Fruit fly (Drosophila melanogaster): ENCODE results near the gene CG32191.

The CG32191 gene

DNA sequence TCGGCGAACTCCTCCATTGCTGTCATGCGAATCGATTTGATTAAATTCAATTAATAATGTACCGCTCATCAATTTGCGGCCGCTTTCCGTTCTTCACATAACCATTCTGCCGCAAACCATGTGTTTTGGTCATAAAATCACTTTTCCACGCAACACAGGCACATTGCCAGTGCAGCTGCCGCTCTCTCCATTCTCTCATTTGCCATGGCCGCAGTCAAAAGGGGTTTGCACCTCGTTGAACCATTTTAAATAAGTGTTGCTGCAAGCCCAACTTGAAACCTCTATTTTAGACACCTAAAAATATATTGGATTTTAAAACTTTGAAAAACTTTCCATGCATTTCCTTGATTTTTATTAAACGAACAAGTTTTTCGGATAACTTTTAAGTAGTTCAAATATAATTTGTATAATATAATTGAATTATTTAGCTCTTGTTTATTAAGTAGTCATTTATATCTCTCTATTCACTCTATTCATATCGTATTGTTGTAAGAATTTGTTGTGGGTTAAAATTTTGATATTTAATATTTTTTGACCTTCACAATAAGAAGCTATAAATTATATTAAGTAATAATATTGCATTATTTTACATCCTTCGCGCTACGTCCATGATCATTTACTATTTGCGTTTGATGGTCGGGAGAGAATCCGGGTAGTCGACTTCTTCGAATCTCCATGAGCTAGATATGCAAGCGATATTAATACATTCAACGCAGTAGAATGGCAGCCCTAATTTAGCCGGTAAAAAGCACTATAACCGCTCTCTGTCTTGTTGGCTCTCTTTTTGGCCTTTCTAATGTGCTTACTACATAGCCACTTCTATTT is 47.9 kb upstream of the CG32191 start, which contains the start of gene CG5535 (continued):
- TF ChIP-seq TFAM (GFP tag; optimal IDR thresholded peaks at IDR 0.05) (no peak), CG13123 (GFP tag; optimal IDR thresholded peaks at IDR 0.05) (no peak), CTCF (GFP tag; optimal IDR thresholded peaks at IDR 0.05) (peak; percentile 7), CG7556 (GFP tag; optimal IDR thresholded peaks at IDR 0.05) (peak; percentile 97), Spps (tag; optimal IDR thresholded peaks at IDR 0.05) (peak; percentile 26), zf30C (GFP tag; optimal IDR thresholded peaks at IDR 0.05) (no peak), vvl (GFP tag; IDR thresholded peaks at IDR 0.05) (peak; percentile 80), Xbp1 (GFP tag; optimal IDR thresholded peaks at IDR 0.05) (peak; percentile 74), phol (tag; optimal IDR thresholded peaks at IDR 0.05) (peak; percentile 84), CG17829 (tag; optimal IDR thresholded peaks at IDR 0.05) (peak; percentile 86), CG6654 (GFP tag; optimal IDR thresholded peaks at IDR 0.05) (peak; percentile 26), fd3F (GFP tag; optimal IDR thresholded peaks at IDR 0.05) (peak; percentile 67), Sry-δ (GFP tag; optimal IDR thresholded peaks at IDR 0.05) (peak; percentile 2), sna (GFP tag; IDR thresholded peaks at IDR 0.05; ENCODE audit: partially characterized antibody) (no peak), tna (GFP tag; IDR thresholded peaks at IDR 0.05; ENCODE audit: partially characterized antibody) (no peak), CG32772 (GFP tag; IDR thresholded peaks at IDR 0.05) (no peak; the same call in 1 of the 2 replicates), tin (GFP tag; optimal IDR thresholded peaks at IDR 0.05) (peak; percentile 69), CG11456 (GFP tag; IDR thresholded peaks at IDR 0.05) (peak; percentile 77), danr (GFP tag; IDR thresholded peaks at IDR 0.05) (no peak), Mes4 (GFP tag; optimal IDR thresholded peaks at IDR 0.05) (no peak), onecut (GFP tag; IDR thresholded peaks at IDR 0.05) (peak; percentile 67), CG11504 (tag; optimal IDR thresholded peaks at IDR 0.05) (peak; percentile 90), tgo (GFP tag; IDR thresholded peaks at IDR 0.05) (peak; percentile 60; the same call in 2 of the 3 replicates), esg (GFP tag; conservative IDR thresholded peaks at IDR 0.05) (peak; percentile 61), Dfd (GFP tag; optimal IDR thresholded peaks at IDR 0.05) (no peak), dan (GFP tag; IDR thresholded peaks at IDR 0.05) (no peak), CG4617 (GFP tag; optimal IDR thresholded peaks at IDR 0.05; ENCODE audit: borderline replicate concordance) (peak; percentile 7), CG11398 (GFP tag; optimal IDR thresholded peaks at IDR 0.05) (no peak), pfk (GFP tag; optimal IDR thresholded peaks at IDR 0.05) (no peak), CG8944 (GFP tag; optimal IDR thresholded peaks at IDR 0.05) (peak; percentile 47), CG31365 (tag; optimal IDR thresholded peaks at IDR 0.05) (peak; percentile 43), NK7.1 (GFP tag; optimal IDR thresholded peaks at IDR 0.05) (no peak), CG10274 (GFP tag; optimal IDR thresholded peaks at IDR 0.05) (no peak), ranshi (GFP tag; IDR thresholded peaks at IDR 0.05) (peak; percentile 48), p53 (GFP tag; optimal IDR thresholded peaks at IDR 0.05) (no peak), CG9215 (GFP tag; IDR thresholded peaks at IDR 0.05) (peak; percentile 58), HmgZ (tag; optimal IDR thresholded peaks at IDR 0.05) (peak; percentile 44), CG12219 (GFP tag; optimal IDR thresholded peaks at IDR 0.05) (peak; percentile 49), CG17359 (tag; optimal IDR thresholded peaks at IDR 0.05) (peak; percentile 59), CG2116 (GFP tag; optimal IDR thresholded peaks at IDR 0.05) (peak; percentile 32), grn (GFP tag; optimal IDR thresholded peaks at IDR 0.05) (no peak), CG2889 (GFP tag; IDR thresholded peaks at IDR 0.05) (0 out of 3 replicates have a peak, but pooled peaks have one; percentile 23), rib (GFP tag; IDR thresholded peaks at IDR 0.05) (peak; percentile 38), CG8089 (GFP tag; optimal IDR thresholded peaks at IDR 0.05) (no peak), Atf-2 (GFP tag; optimal IDR thresholded peaks at IDR 0.05) (peak; percentile 17), CG13424 (tag; optimal IDR thresholded peaks at IDR 0.05) (peak; percentile 91), CG17912 (GFP tag; optimal IDR thresholded peaks at IDR 0.05) (no peak), CG3407 (GFP tag; optimal IDR thresholded peaks at IDR 0.05) (peak; percentile 40), insv (GFP tag; optimal IDR thresholded peaks at IDR 0.05) (peak in 1 of 2 experiments; percentile 47), B-H1 (GFP tag; IDR thresholded peaks at IDR 0.05) (peak; percentile 33; the same call in 2 of the 3 replicates)

All from whole organism, embryonic.